Worm (Caenorhabditis elegans): Measurements from ENCODE around the gene nstp-2.

- TF ChIP-seq T22C8.4 (GFP tag; IDR thresholded peaks at IDR 0.05) (no peak), ztf-23 (GFP tag; IDR thresholded peaks at IDR 0.05) (no peak), cog-1 (tag; optimal IDR thresholded peaks at IDR 0.05) (no peak), med-1 (GFP tag; optimal IDR thresholded peaks at IDR 0.05; ENCODE audit: insufficient read depth) (no peak), ztf-29 (GFP tag; IDR thresholded peaks at IDR 0.05) (no peak), ref-1 (GFP tag; conservative IDR thresholded peaks at IDR 0.05) (no peak), tab-1 (GFP tag; IDR thresholded peaks at IDR 0.05) (no peak)
Observed at ce11 chrIV:6588080-6588613, 17.8 kb downstream of the nstp-2 start.
